Fruit fly (Drosophila melanogaster) whole organism, embryonic: ENCODE data around the gene CG14395.

ENCODE experiments used
- B-H2 ChIP-seq: fragments of 200-800 bp; sonication (Bioruptor generic); optimal IDR thresholded peaks from 2 replicates; lab custom pipeline; 2018; ENCODE audit warnings: missing biosample characterization, mild to moderate bottlenecking, missing genetic modification characterization
- CG10431 ChIP-seq: fragments of 200-800 bp; sonication (Bioruptor generic); optimal IDR thresholded peaks from 3 replicates; lab custom pipeline; 2018; ENCODE audit warnings: missing biosample characterization, mild to moderate bottlenecking, missing genetic modification characterization
- CG11723 ChIP-seq: fragments of 200-800 bp; sonication (Bioruptor generic); optimal IDR thresholded peaks from 2 replicates; lab custom pipeline; 2017; ENCODE audit warnings: missing biosample characterization, mild to moderate bottlenecking, missing genetic modification characterization
- CG12942 ChIP-seq: fragments of 200-800 bp; sonication (Bioruptor generic); optimal IDR thresholded peaks from 3 replicates; lab custom pipeline; 2016; ENCODE audit warnings: missing biosample characterization, missing genetic modification characterization
- CG15514 ChIP-seq: fragments of 200-800 bp; sonication (Bioruptor generic); optimal IDR thresholded peaks from 3 replicates; lab custom pipeline; 2017; ENCODE audit warnings: missing biosample characterization, missing genetic modification characterization, mild to moderate bottlenecking, moderate library complexity, missing genetic modification reagents
- CG17361 ChIP-seq: fragments of 200-800 bp; sonication (Bioruptor generic); IDR thresholded peaks from 3 replicates; pipeline ENCODE4 v1.3.6; 2022; ENCODE audit warnings: missing biosample characterization, missing genetic modification characterization
- CG17385 ChIP-seq: fragments of 200-800 bp; sonication (Bioruptor generic); optimal IDR thresholded peaks from 3 replicates; lab custom pipeline; 2018; ENCODE audit warnings: missing biosample characterization, mild to moderate bottlenecking, missing genetic modification characterization
- CG17829 ChIP-seq: fragments of 200-800 bp; optimal IDR thresholded peaks from 2 replicates; lab custom pipeline; 2019; ENCODE audit warnings: missing biosample characterization, mild to moderate bottlenecking, missing genetic modification characterization, moderate library complexity
- CG2678 ChIP-seq: fragments of 200-800 bp; sonication (Bioruptor generic); optimal IDR thresholded peaks from 3 replicates; lab custom pipeline; 2019; ENCODE audit warnings: missing biosample characterization, mild to moderate bottlenecking, missing genetic modification characterization, moderate library complexity
- CG2875 ChIP-seq: fragments of 200-800 bp; sonication (Bioruptor generic); optimal IDR thresholded peaks from 2 replicates; lab custom pipeline; 2017; ENCODE audit warnings: missing biosample characterization, mild to moderate bottlenecking, missing genetic modification characterization, missing genetic modification reagents
- CG32772 ChIP-seq: fragments of 200-800 bp; sonication (Bioruptor generic); IDR thresholded peaks from 2 replicates; pipeline ENCODE4 v1.3.6; 2022; ENCODE audit warnings: missing biosample characterization, missing genetic modification characterization
- CG3726 ChIP-seq: fragments of 200-800 bp; sonication (Bioruptor generic); IDR thresholded peaks from 3 replicates; pipeline ENCODE4, ENCODE4 v1.3.6; 2022; ENCODE audit warnings: missing biosample characterization, missing genetic modification characterization
- CG3838 ChIP-seq: fragments of 200-800 bp; sonication (Bioruptor generic); optimal IDR thresholded peaks from 3 replicates; lab custom pipeline; 2016; ENCODE audit warnings: missing biosample characterization, missing genetic modification characterization
- CG4282 ChIP-seq: fragments of 200-800 bp; sonication (Bioruptor generic); optimal IDR thresholded peaks from 2 replicates; lab custom pipeline; 2016; ENCODE audit warnings: missing biosample characterization, missing genetic modification characterization
- CG4730 ChIP-seq: fragments of 200-800 bp; sonication (Bioruptor generic); IDR thresholded peaks from 2 replicates; pipeline ENCODE4 v1.3.6; 2022; ENCODE audit warnings: missing biosample characterization, missing genetic modification characterization
- CG4820 ChIP-seq: fragments of 200-800 bp; sonication (Bioruptor generic); optimal IDR thresholded peaks from 3 replicates; lab custom pipeline; 2016; ENCODE audit warnings: missing biosample characterization, missing genetic modification characterization
- CG6765 ChIP-seq: fragments of 200-800 bp; sonication (Bioruptor generic); optimal IDR thresholded peaks from 3 replicates; lab custom pipeline; 2017; ENCODE audit warnings: missing biosample characterization, mild to moderate bottlenecking, missing genetic modification characterization
- CG7271 ChIP-seq: fragments of 200-800 bp; sonication (Bioruptor generic); optimal IDR thresholded peaks from 2 replicates; lab custom pipeline; 2018; ENCODE audit warnings: missing biosample characterization, mild to moderate bottlenecking, missing genetic modification characterization, moderate library complexity
- CG9797 ChIP-seq: fragments of 200-800 bp; sonication (Bioruptor generic); optimal IDR thresholded peaks from 3 replicates; lab custom pipeline; 2018; ENCODE audit warnings: missing biosample characterization, mild to moderate bottlenecking, missing genetic modification characterization
- CG9932 ChIP-seq: fragments of 200-800 bp; sonication (Bioruptor generic); IDR thresholded peaks from 2 replicates; pipeline ENCODE4 v1.3.6; 2022; ENCODE audit warnings: missing biosample characterization, missing genetic modification characterization
- CHES-1-like ChIP-seq: fragments of 200-800 bp; sonication (Bioruptor generic); optimal IDR thresholded peaks from 2 replicates; lab custom pipeline; 2016; ENCODE audit warnings: missing biosample characterization, missing genetic modification characterization
- Camta ChIP-seq: fragments of 200-800 bp; sonication (Bioruptor generic); optimal IDR thresholded peaks from 2 replicates; lab custom pipeline; 2016; ENCODE audit warnings: missing biosample characterization, missing genetic modification characterization
- Dad ChIP-seq: fragments of 200-800 bp; sonication (Bioruptor generic); optimal IDR thresholded peaks from 3 replicates; lab custom pipeline; 2016; ENCODE audit warnings: missing biosample characterization, missing genetic modification characterization
- Dbx ChIP-seq: fragments of 200-800 bp; sonication (Bioruptor generic); IDR thresholded peaks from 3 replicates; pipeline ENCODE4 v1.3.6; 2022; ENCODE audit warnings: missing biosample characterization, missing genetic modification characterization
- GATAe ChIP-seq: fragments of 200-800 bp; sonication (Bioruptor generic); conservative IDR thresholded peaks from 2 replicates; pipeline ENCODE4 v1.3.6; 2022; ENCODE audit warnings: missing biosample characterization, missing genetic modification characterization
- Gug ChIP-seq: fragments of 200-800 bp; sonication (Bioruptor generic); IDR thresholded peaks from 4 replicates; pipeline ENCODE4 v1.3.6; 2022; ENCODE audit warnings: missing biosample characterization, missing genetic modification characterization
- HHEX ChIP-seq: fragments of 200-800 bp; sonication (Bioruptor generic); optimal IDR thresholded peaks from 3 replicates; lab custom pipeline; 2017; ENCODE audit warnings: missing biosample characterization, mild to moderate bottlenecking, missing genetic modification characterization, missing genetic modification reagents
- HLH4C ChIP-seq: fragments of 200-800 bp; sonication (Bioruptor generic); IDR thresholded peaks from 3 replicates; pipeline ENCODE4 v1.3.6; 2022; ENCODE audit warnings: missing biosample characterization, missing genetic modification characterization; ENCODE audit not compliant: partially characterized antibody
- HmgD ChIP-seq: fragments of 200-800 bp; sonication (Bioruptor generic); optimal IDR thresholded peaks from 3 replicates; lab custom pipeline; 2016; ENCODE audit warnings: missing biosample characterization, missing genetic modification characterization
- Hmr ChIP-seq: fragments of 200-800 bp; sonication (Bioruptor generic); optimal IDR thresholded peaks from 3 replicates; lab custom pipeline; 2017; ENCODE audit warnings: mild to moderate bottlenecking, missing biosample characterization, missing genetic modification reagents, missing genetic modification characterization
- Hsf ChIP-seq: fragments of 200-800 bp; sonication (Bioruptor generic); optimal IDR thresholded peaks from 3 replicates; lab custom pipeline; 2016; ENCODE audit warnings: missing biosample characterization, missing genetic modification characterization
- bigmax ChIP-seq: fragments of 200-800 bp; sonication (Bioruptor generic); optimal IDR thresholded peaks from 2 replicates; lab custom pipeline; 2018; ENCODE audit warnings: missing biosample characterization, mild to moderate bottlenecking, missing genetic modification characterization
- crc ChIP-seq: fragments of 200-800 bp; sonication (Bioruptor generic); optimal IDR thresholded peaks from 2 replicates; lab custom pipeline; 2016; ENCODE audit warnings: missing biosample characterization, missing genetic modification characterization
- dmrt11E ChIP-seq: fragments of 200-800 bp; sonication (Bioruptor generic); optimal IDR thresholded peaks from 3 replicates; lab custom pipeline; 2018; ENCODE audit warnings: missing biosample characterization, mild to moderate bottlenecking, missing genetic modification characterization, moderate library complexity
- ems ChIP-seq: fragments of 200-800 bp; sonication (Bioruptor generic); optimal IDR thresholded peaks from 3 replicates; lab custom pipeline; 2016; ENCODE audit warnings: missing biosample characterization, missing genetic modification characterization
- ham ChIP-seq: fragments of 200-800 bp; sonication (Bioruptor generic); IDR thresholded peaks from 2 replicates; pipeline ENCODE4 v1.3.6; 2022; ENCODE audit warnings: missing biosample characterization, missing genetic modification characterization
- her ChIP-seq: fragments of 200-800 bp; sonication (Bioruptor generic); optimal IDR thresholded peaks from 2 replicates; lab custom pipeline; 2016; ENCODE audit warnings: missing biosample characterization, missing genetic modification characterization
- hkb ChIP-seq, 2 experiments: fragments of 200-800 bp in 1 of 2; fragments of >200 bp in 1 of 2; sonication (Bioruptor generic) in 1 of 2; IDR thresholded peaks in 1 of 2; optimal IDR thresholded peaks in 1 of 2; 2 replicates each; pipeline versions ENCODE4 v1.3.6 to Lab custom; 2017 to 2022; ENCODE audit warnings: missing biosample characterization in 1 of 2, missing genetic modification characterization in 1 of 2
- ind ChIP-seq: fragments of 200-800 bp; sonication (Bioruptor generic); optimal IDR thresholded peaks from 3 replicates; lab custom pipeline; 2016; ENCODE audit warnings: missing biosample characterization, missing genetic modification characterization
- klu ChIP-seq: fragments of 200-800 bp; sonication (Bioruptor generic); IDR thresholded peaks from 2 replicates; pipeline ENCODE4 v1.3.6; 2022; ENCODE audit warnings: missing biosample characterization, missing genetic modification characterization
- lab ChIP-seq: fragments of 200-800 bp; sonication (Bioruptor generic); optimal IDR thresholded peaks from 3 replicates; lab custom pipeline; 2017; ENCODE audit warnings: missing biosample characterization, missing genetic modification characterization, mild to moderate bottlenecking, moderate library complexity, missing genetic modification reagents
- nerfin-1 ChIP-seq: fragments of 200-800 bp; sonication (Bioruptor generic); optimal IDR thresholded peaks from 3 replicates; lab custom pipeline; 2019; ENCODE audit warnings: missing biosample characterization, mild to moderate bottlenecking, missing genetic modification characterization, moderate library complexity
- run ChIP-seq: fragments of 200-800 bp; sonication (Bioruptor generic); optimal IDR thresholded peaks from 3 replicates; lab custom pipeline; 2018; ENCODE audit warnings: missing biosample characterization, mild to moderate bottlenecking, missing genetic modification characterization
- scrt ChIP-seq: fragments of 200-800 bp; sonication (Bioruptor generic); optimal IDR thresholded peaks from 2 replicates; lab custom pipeline; 2018; ENCODE audit warnings: missing biosample characterization, mild to moderate bottlenecking, missing genetic modification characterization, moderate library complexity
- sim ChIP-seq: fragments of 200-800 bp; sonication (Bioruptor generic); IDR thresholded peaks from 2 replicates; pipeline ENCODE4 v1.3.6; 2022; ENCODE audit warnings: missing biosample characterization, missing genetic modification characterization
- unpg ChIP-seq: fragments of 200-800 bp; sonication (Bioruptor generic); optimal IDR thresholded peaks from 3 replicates; lab custom pipeline; 2018; ENCODE audit warnings: missing biosample characterization, mild to moderate bottlenecking, missing genetic modification characterization, moderate library complexity
- wek ChIP-seq: fragments of 200-800 bp; sonication (Bioruptor generic); optimal IDR thresholded peaks from 3 replicates; lab custom pipeline; 2018; ENCODE audit warnings: missing biosample characterization, mild to moderate bottlenecking, missing genetic modification characterization, moderate library complexity
- zfh2 ChIP-seq: fragments of 200-800 bp; sonication (Bioruptor generic); optimal IDR thresholded peaks from 2 replicates; lab custom pipeline; 2016; ENCODE audit warnings: missing biosample characterization, missing genetic modification characterization

The CG14395 gene

DNA sequence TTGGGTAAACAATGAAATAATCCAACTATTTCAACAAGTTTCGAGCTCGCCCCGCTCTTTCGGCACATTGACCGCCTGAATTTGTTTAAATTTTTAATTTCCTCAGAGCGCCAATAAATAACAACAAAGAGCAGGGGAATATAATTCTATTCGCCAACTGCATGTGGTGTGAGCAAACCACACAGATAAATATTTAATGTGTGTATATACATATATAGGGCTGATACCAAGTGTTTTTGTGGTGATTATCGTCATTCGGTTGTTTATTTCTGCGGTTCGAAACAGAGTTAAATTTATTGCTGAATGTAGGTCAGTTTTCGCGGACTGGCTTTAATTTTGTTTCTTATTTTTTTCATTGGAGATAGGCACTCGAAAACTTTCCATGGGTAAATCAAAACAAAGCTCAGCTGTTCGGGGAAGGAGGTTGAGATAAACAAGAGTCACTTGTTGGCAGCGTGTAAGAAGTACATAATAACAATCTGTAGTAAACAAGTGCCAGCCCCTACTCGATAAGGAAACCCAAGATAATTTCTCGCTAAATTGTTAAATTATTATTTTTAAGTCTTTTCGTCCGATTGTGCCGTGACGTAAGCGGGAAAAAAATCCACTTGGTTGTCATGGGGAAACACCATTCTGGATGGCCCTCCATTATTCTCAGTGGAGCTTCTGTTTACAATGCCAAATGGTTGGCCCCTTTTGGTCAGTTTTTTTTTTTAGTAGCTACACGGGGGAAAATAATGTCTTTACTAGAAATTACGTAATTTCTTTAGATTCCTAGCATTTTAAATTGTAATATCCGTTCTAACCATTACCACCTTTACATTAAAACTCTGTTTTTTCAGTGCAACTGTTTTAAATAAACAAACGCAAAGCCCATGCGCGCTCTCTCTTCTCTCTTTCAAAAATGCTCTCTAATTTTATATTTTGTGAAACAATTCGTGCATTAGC is 55.2 kb downstream of the CG14395 start (continued):
- TF ChIP-seq Hmr (GFP tag; lab: Kevin White, UChicago) = peak; percentile 46
- peak; percentile 56 for TF ChIP-seq ems (GFP tag; lab: Kevin White, UChicago)
- peak; percentile 19 for TF ChIP-seq crc (GFP tag; lab: Kevin White, UChicago)
- TF ChIP-seq CG15514 (GFP tag; lab: Kevin White, UChicago) = peak; percentile 31
- TF ChIP-seq CG12942 (GFP tag; lab: Kevin White, UChicago) = no peak
- TF ChIP-seq Camta (GFP tag; lab: Kevin White, UChicago) = peak; percentile 15
- no peak for TF ChIP-seq HmgD (GFP tag; lab: Kevin White, UChicago)
- TF ChIP-seq Dbx (GFP tag; lab: Robert Waterston, UW) = no peak
- TF ChIP-seq CHES-1-like = no peak
- no peak for TF ChIP-seq B-H2
- TF ChIP-seq Hsf = peak; percentile 64
- TF ChIP-seq CG17361 (GFP tag; lab: Robert Waterston, UW) = no peak; the same call in 1 of the 3 replicates
- TF ChIP-seq ham = no peak
- peak; percentile 68 for TF ChIP-seq CG2678 (tag; lab: Kevin White, UChicago)
- TF ChIP-seq unpg (GFP tag; lab: Kevin White, UChicago) = peak; percentile 42
- peak; percentile 45; the same call in 1 of the 2 replicates for TF ChIP-seq CG32772 (GFP tag; lab: Robert Waterston, UW)
- TF ChIP-seq CG10431 (GFP tag; lab: Kevin White, UChicago) = no peak
- peak; percentile 10 for TF ChIP-seq CG6765
- TF ChIP-seq Gug = peak; percentile 29; the same call in 2 of the 4 replicates
- peak; percentile 48 for TF ChIP-seq CG17385 (GFP tag; lab: Kevin White, UChicago)
- peak; percentile 13 for TF ChIP-seq CG11723 (GFP tag; lab: Kevin White, UChicago)
- no peak for TF ChIP-seq hkb (optimal IDR thresholded peaks at IDR 0.05; lab: Kevin White, UChicago)
- peak; percentile 79 for TF ChIP-seq hkb (GFP tag; IDR thresholded peaks at IDR 0.05; lab: Robert Waterston, UW)
- peak; percentile 41 for TF ChIP-seq scrt (GFP tag; lab: Kevin White, UChicago)
- peak; percentile 9 for TF ChIP-seq Dad (GFP tag; lab: Kevin White, UChicago)
- peak; percentile 25 for TF ChIP-seq run
- no peak for TF ChIP-seq dmrt11E (tag; lab: Kevin White, UChicago)
- TF ChIP-seq GATAe (GFP tag; lab: Robert Waterston, UW) = no peak
- TF ChIP-seq CG4282 = no peak
- peak; percentile 43; the same call in 1 of the 2 replicates for TF ChIP-seq CG4730
- peak; percentile 74; the same call in 2 of the 3 replicates for TF ChIP-seq CG3726
- TF ChIP-seq bigmax (GFP tag; lab: Kevin White, UChicago) = no peak
- TF ChIP-seq CG7271 (tag; lab: Kevin White, UChicago) = no peak
- peak; percentile 26 for TF ChIP-seq HHEX (GFP tag; lab: Kevin White, UChicago)
- TF ChIP-seq her (GFP tag; lab: Kevin White, UChicago) = peak; percentile 3
- no peak for TF ChIP-seq CG17829 (tag; lab: Kevin White, UChicago)
- peak; percentile 22 for TF ChIP-seq wek
- TF ChIP-seq CG9932 (GFP tag; lab: Robert Waterston, UW) = peak; percentile 64
- TF ChIP-seq HLH4C (GFP tag; lab: Robert Waterston, UW) = no peak
- peak; percentile 27 for TF ChIP-seq CG2875 (GFP tag; lab: Kevin White, UChicago)
- TF ChIP-seq CG4820 = peak; percentile 2
- peak; percentile 59 for TF ChIP-seq ind
- TF ChIP-seq zfh2 (GFP tag; lab: Kevin White, UChicago) = peak; percentile 50
- no peak for TF ChIP-seq sim (GFP tag; lab: Robert Waterston, UW)
- TF ChIP-seq klu (GFP tag; lab: Robert Waterston, UW) = no peak
- TF ChIP-seq lab (GFP tag; lab: Kevin White, UChicago) = peak; percentile 81
- TF ChIP-seq CG9797 (GFP tag; lab: Kevin White, UChicago) = no peak
- TF ChIP-seq CG3838 (GFP tag; lab: Kevin White, UChicago) = no peak
- no peak for TF ChIP-seq nerfin-1 (tag; lab: Kevin White, UChicago)
